Worm (Caenorhabditis elegans) whole organism, young adult: ENCODE data around the gene Y37D8A.2.

Experiments used
- attf-6 ChIP-seq: fragments of 200-800 bp; sonication (Bioruptor generic); IDR thresholded peaks from 2 replicates; pipeline ENCODE4 v1.3.6; 2022; ENCODE audit warnings: missing genetic modification reagents, missing genetic modification characterization, missing compliant biosample characterization
- nhr-27 ChIP-seq: fragments of 200-800 bp; sonication (Bioruptor generic); optimal IDR thresholded peaks from 2 replicates; lab custom pipeline; 2018; ENCODE audit warnings: mild to moderate bottlenecking, missing genetic modification characterization, moderate library complexity, missing compliant biosample characterization
- zfh-2 ChIP-seq: fragments of 200-800 bp; sonication (Bioruptor generic); conservative IDR thresholded peaks from 2 replicates; pipeline ENCODE4 v1.3.6; 2022; ENCODE audit warnings: missing genetic modification reagents, missing genetic modification characterization, missing compliant biosample characterization

ce11 chrIII:12779676-12780337, 40.2 kb upstream of the Y37D8A.2 start, which contains the start of gene gab-1:
- TF ChIP-seq attf-6 (GFP tag; lab: Robert Waterston, UW) (no peak), nhr-27 (tag; lab: Kevin White, UChicago) (no peak), zfh-2 (peak; percentile 79)
